Worm (Caenorhabditis elegans) whole organism, L2 larva: ENCODE measurements around the gene ncs-3.

Source experiments
- C34F6.9 ChIP-seq: fragments of 150-350 bp; optimal IDR thresholded peaks from 2 replicates; lab custom pipeline; 2014; ENCODE audit warnings: missing biosample characterization, missing genetic modification characterization
- F13H6.1 ChIP-seq: sonication (generic microtip); optimal IDR thresholded peaks from 2 replicates; lab custom pipeline; 2016; ENCODE audit warnings: missing genetic modification characterization, missing compliant biosample characterization
- R02D3.7 ChIP-seq: fragments of 150-350 bp; optimal IDR thresholded peaks from 2 replicates; lab custom pipeline; 2014; ENCODE audit warnings: missing biosample characterization, missing genetic modification characterization
- Y55F3AM.14 ChIP-seq: fragments of 200-800 bp; sonication (Bioruptor generic); optimal IDR thresholded peaks from 2 replicates; lab custom pipeline; 2018; ENCODE audit warnings: mild to moderate bottlenecking, missing genetic modification characterization, missing compliant biosample characterization
- ZK546.5 ChIP-seq: sonication (generic microtip); optimal IDR thresholded peaks from 2 replicates; lab custom pipeline; 2017; ENCODE audit warnings: missing biosample characterization, missing genetic modification characterization
- alr-1 ChIP-seq: fragments of 150-350 bp; optimal IDR thresholded peaks from 2 replicates; lab custom pipeline; 2014; ENCODE audit warnings: missing biosample characterization, missing genetic modification characterization
- ama-1 ChIP-seq: fragments of 150-350 bp; optimal IDR thresholded peaks from 2 replicates; lab custom pipeline; 2018; ENCODE audit warnings: inconsistent platforms
- blmp-1 ChIP-seq: sonication (generic microtip); optimal IDR thresholded peaks from 2 replicates; lab custom pipeline; 2017; ENCODE audit warnings: missing genetic modification characterization, mild to moderate bottlenecking, missing compliant biosample characterization, antibody characterized with exemption, moderate library complexity; ENCODE audit not compliant: insufficient read depth
- ceh-16 ChIP-seq: fragments of 150-350 bp; optimal IDR thresholded peaks from 2 replicates; lab custom pipeline; 2014; ENCODE audit warnings: missing biosample characterization, missing genetic modification characterization
- crh-2 ChIP-seq: sonication (generic microtip); optimal IDR thresholded peaks from 2 replicates; lab custom pipeline; 2017; ENCODE audit warnings: missing biosample characterization, missing genetic modification characterization
- dmd-4 ChIP-seq: sonication (generic microtip); optimal IDR thresholded peaks from 2 replicates; lab custom pipeline; 2017; ENCODE audit warnings: missing biosample characterization, missing genetic modification characterization
- elt-1 ChIP-seq: fragments of 150-350 bp; optimal IDR thresholded peaks from 2 replicates; lab custom pipeline; 2014; ENCODE audit warnings: missing biosample characterization, missing genetic modification characterization
- fos-1 ChIP-seq: fragments of 150-350 bp; optimal IDR thresholded peaks from 2 replicates; lab custom pipeline; 2014; ENCODE audit warnings: missing biosample characterization, missing genetic modification characterization
- gmeb-1 ChIP-seq: fragments of 150-350 bp; optimal IDR thresholded peaks from 2 replicates; lab custom pipeline; 2014; ENCODE audit warnings: missing biosample characterization, missing genetic modification characterization
- lin-11 ChIP-seq: fragments of 150-350 bp; sonication (generic microtip); optimal IDR thresholded peaks from 2 replicates; lab custom pipeline; 2014; ENCODE audit warnings: missing biosample characterization, missing genetic modification characterization, inconsistent platforms, mixed read lengths
- mab-5 ChIP-seq: fragments of 150-350 bp; optimal IDR thresholded peaks from 2 replicates; lab custom pipeline; 2014; ENCODE audit warnings: missing biosample characterization, missing genetic modification characterization
- mbf-1 ChIP-seq: sonication (generic microtip); optimal IDR thresholded peaks from 2 replicates; lab custom pipeline; 2017; ENCODE audit warnings: missing biosample characterization, missing genetic modification characterization
- mdl-1 ChIP-seq, 2 experiments: fragments of 150-350 bp in 1 of 2; sonication (generic microtip) in 1 of 2; optimal IDR thresholded peaks; 2 replicates each; lab custom pipeline; 2017; ENCODE audit warnings: missing biosample characterization in 2 of 2, missing genetic modification characterization in 2 of 2
- nhr-10 ChIP-seq: sonication (generic microtip); optimal IDR thresholded peaks from 2 replicates; lab custom pipeline; 2017; ENCODE audit warnings: missing biosample characterization, missing genetic modification characterization
- nhr-11 ChIP-seq: fragments of 150-350 bp; optimal IDR thresholded peaks from 2 replicates; lab custom pipeline; 2014; ENCODE audit warnings: missing biosample characterization, missing genetic modification characterization
- nhr-12 ChIP-seq: fragments of 150-350 bp; optimal IDR thresholded peaks from 2 replicates; lab custom pipeline; 2014; ENCODE audit warnings: missing biosample characterization, missing genetic modification characterization
- nhr-129 ChIP-seq: fragments of 150-350 bp; optimal IDR thresholded peaks from 2 replicates; lab custom pipeline; 2014; ENCODE audit warnings: missing biosample characterization, missing genetic modification characterization
- nhr-21 ChIP-seq: fragments of 150-350 bp; optimal IDR thresholded peaks from 2 replicates; lab custom pipeline; 2014; ENCODE audit warnings: missing biosample characterization, missing genetic modification characterization
- nhr-23 ChIP-seq: fragments of 150-350 bp; optimal IDR thresholded peaks from 2 replicates; lab custom pipeline; 2014; ENCODE audit warnings: missing biosample characterization, missing genetic modification reagents, missing genetic modification characterization
- nhr-237 ChIP-seq: fragments of 150-350 bp; optimal IDR thresholded peaks from 2 replicates; lab custom pipeline; 2014; ENCODE audit warnings: missing biosample characterization, missing genetic modification characterization
- nhr-25 ChIP-seq: fragments of 150-350 bp; sonication (generic microtip); optimal IDR thresholded peaks from 3 replicates; lab custom pipeline; 2014; ENCODE audit warnings: missing biosample characterization, missing genetic modification characterization
- nhr-6 ChIP-seq: fragments of 150-350 bp; optimal IDR thresholded peaks from 2 replicates; lab custom pipeline; 2014; ENCODE audit warnings: missing biosample characterization, missing genetic modification characterization
- nhr-77 ChIP-seq: fragments of 150-350 bp; optimal IDR thresholded peaks from 2 replicates; lab custom pipeline; 2014; ENCODE audit warnings: missing biosample characterization, missing genetic modification characterization
- peb-1 ChIP-seq: fragments of 150-350 bp; optimal IDR thresholded peaks from 2 replicates; lab custom pipeline; 2014; ENCODE audit warnings: missing biosample characterization, missing genetic modification characterization
- sem-4 ChIP-seq: fragments of 150-350 bp; optimal IDR thresholded peaks from 2 replicates; lab custom pipeline; 2014; ENCODE audit warnings: missing biosample characterization, missing genetic modification reagents, missing genetic modification characterization
- skn-1 ChIP-seq: sonication (generic microtip); optimal IDR thresholded peaks from 2 replicates; lab custom pipeline; 2017; ENCODE audit warnings: missing biosample characterization, missing genetic modification characterization
- sma-3 ChIP-seq: sonication (generic microtip); optimal IDR thresholded peaks from 2 replicates; lab custom pipeline; 2016; ENCODE audit warnings: missing genetic modification reagents, missing genetic modification characterization, missing compliant biosample characterization
- sma-9 ChIP-seq, 2 experiments: fragments of 150-350 bp in 1 of 2; sonication (generic microtip) in 1 of 2; optimal IDR thresholded peaks; 2 replicates each; lab custom pipeline; 2014 to 2016; ENCODE audit warnings: missing genetic modification characterization in 2 of 2, mild to moderate bottlenecking in 1 of 2, missing biosample characterization in 1 of 2, missing compliant biosample characterization in 1 of 2, missing genetic modification reagents in 1 of 2, moderate library complexity in 1 of 2
- snpc-4 ChIP-seq: fragments of 150-350 bp; optimal IDR thresholded peaks from 2 replicates; lab custom pipeline; 2014; ENCODE audit warnings: missing biosample characterization, missing genetic modification characterization
- unc-39 ChIP-seq: fragments of 150-350 bp; optimal IDR thresholded peaks from 2 replicates; lab custom pipeline; 2014; ENCODE audit warnings: missing biosample characterization, missing genetic modification characterization
- unc-55 ChIP-seq: fragments of 150-350 bp; sonication (generic microtip); optimal IDR thresholded peaks from 3 replicates; lab custom pipeline; 2014; ENCODE audit warnings: missing biosample characterization, missing genetic modification reagents, missing genetic modification characterization
- zag-1 ChIP-seq: fragments of 150-350 bp; optimal IDR thresholded peaks from 2 replicates; lab custom pipeline; 2014; ENCODE audit warnings: missing biosample characterization, missing genetic modification characterization

ncs-3 gene

DNA sequence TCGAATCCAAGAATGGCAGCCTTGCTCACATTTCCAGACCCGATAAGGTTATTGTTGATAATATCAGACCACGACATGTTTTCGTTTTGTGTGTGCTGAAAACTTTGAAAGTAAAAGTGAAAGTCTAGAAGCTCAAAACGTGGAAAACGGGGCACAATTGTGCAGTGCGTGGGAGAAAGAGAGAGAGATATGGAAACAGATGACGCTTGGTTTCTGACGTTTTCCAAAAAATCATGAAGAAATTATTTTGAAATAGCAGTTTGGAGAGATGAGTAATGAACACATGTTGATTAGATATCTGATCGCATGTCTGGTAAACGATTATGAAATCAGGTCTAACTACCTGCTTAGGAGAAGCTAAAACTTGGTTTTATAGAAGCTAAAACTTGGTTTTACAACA is 26.7 kb downstream of the ncs-3 start, which contains the start of gene pfn-3:
Gene pfn-3 (minus strand): TSS at position 101 of the 400 bp plus-strand sequence.
- peak; percentile 48 for TF ChIP-seq nhr-129 (tag; lab: Kevin White, UChicago)
- TF ChIP-seq ceh-16 (tag; lab: Kevin White, UChicago): no peak
- TF ChIP-seq sma-9 (GFP tag; optimal IDR thresholded peaks at IDR 0.05; lab: Kevin White, UChicago): peak; percentile 50
- TF ChIP-seq sma-9 (tag; optimal IDR thresholded peaks at IDR 0.05; lab: Kevin White, UChicago): no peak
- peak; percentile 9 for TF ChIP-seq C34F6.9 (tag; lab: Kevin White, UChicago)
- TF ChIP-seq, all 48 proteins: peak for 3

DNA sequence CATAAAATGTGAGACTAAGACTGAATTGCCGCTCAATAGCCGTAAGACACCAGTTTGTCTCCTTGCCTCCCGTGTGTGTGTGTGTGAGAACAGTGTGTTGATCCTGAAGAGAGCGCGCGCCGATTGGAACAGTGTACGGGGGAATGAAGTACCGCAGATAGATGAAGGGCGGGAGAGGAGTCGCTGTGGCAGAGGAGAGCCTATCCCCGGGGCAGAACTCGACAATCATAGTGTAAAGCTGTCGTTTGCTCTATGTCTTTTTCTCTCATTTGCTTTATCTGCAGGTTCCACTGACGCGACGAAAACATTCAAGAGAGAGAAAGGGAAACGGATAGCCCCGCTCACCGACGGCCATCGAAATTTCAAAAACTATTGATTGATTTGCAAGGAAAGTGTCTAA is 28.0 kb downstream of the ncs-3 start:
- TF ChIP-seq dmd-4 (tag; lab: Kevin White, UChicago): no peak
- no peak for TF ChIP-seq nhr-11 (tag; lab: Kevin White, UChicago)
- no peak for TF ChIP-seq fos-1 (tag; lab: Kevin White, UChicago)
- no peak for TF ChIP-seq peb-1 (tag; lab: Kevin White, UChicago)
- TF ChIP-seq nhr-6 (tag; lab: Kevin White, UChicago): no peak
- TF ChIP-seq skn-1: no peak
- TF ChIP-seq mab-5 (tag; lab: Kevin White, UChicago): no peak
- peak; percentile 6 for TF ChIP-seq C34F6.9 (tag; lab: Kevin White, UChicago)
- no peak for TF ChIP-seq sem-4
- TF ChIP-seq F13H6.1 (tag; lab: Kevin White, UChicago): peak; percentile 71
- TF ChIP-seq mbf-1 (tag; lab: Kevin White, UChicago): no peak
- no peak for TF ChIP-seq elt-1 (tag; lab: Kevin White, UChicago)
- no peak for TF ChIP-seq crh-2
- no peak for TF ChIP-seq R02D3.7
- no peak for TF ChIP-seq nhr-25
- no peak for TF ChIP-seq alr-1 (tag; lab: Kevin White, UChicago)
- no peak for TF ChIP-seq sma-3 (GFP tag; lab: Kevin White, UChicago)
- TF ChIP-seq snpc-4: no peak
- TF ChIP-seq unc-39: no peak
- no peak for TF ChIP-seq nhr-10 (tag; lab: Kevin White, UChicago)
- TF ChIP-seq sma-9 (GFP tag; optimal IDR thresholded peaks at IDR 0.05; lab: Kevin White, UChicago): peak; percentile 48
- no peak for TF ChIP-seq sma-9 (tag; optimal IDR thresholded peaks at IDR 0.05; lab: Kevin White, UChicago)

DNA sequence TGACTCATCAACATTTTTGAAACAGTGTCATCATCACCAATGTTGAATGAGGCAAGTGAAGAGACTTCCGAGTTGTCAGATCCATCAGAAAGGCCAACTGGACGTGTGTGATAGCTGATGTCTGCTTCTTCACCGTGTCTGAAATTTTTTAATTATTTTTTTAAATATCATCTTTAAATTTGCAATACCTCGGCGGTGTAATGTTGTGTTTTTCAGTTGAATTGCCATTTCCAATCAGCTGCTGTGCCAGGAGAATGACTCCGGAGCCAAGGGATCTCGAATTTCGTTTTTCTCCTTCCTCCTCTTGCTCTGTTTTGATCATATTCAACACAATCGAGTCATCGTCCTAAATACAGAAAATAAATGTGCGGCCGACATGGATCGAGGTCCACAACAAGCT is 31.1 kb downstream of the ncs-3 start:
- no peak for TF ChIP-seq F13H6.1 (tag; lab: Kevin White, UChicago)
- no peak for TF ChIP-seq ama-1 (lab: Kevin White, UChicago)
- TF ChIP-seq Y55F3AM.14 (GFP tag; lab: Kevin White, UChicago): no peak
- no peak for TF ChIP-seq nhr-237
- TF ChIP-seq nhr-129 (tag; lab: Kevin White, UChicago): no peak
- TF ChIP-seq unc-55: no peak
- no peak for TF ChIP-seq crh-2
- TF ChIP-seq gmeb-1 (tag; lab: Kevin White, UChicago): no peak
- no peak for TF ChIP-seq nhr-11 (tag; lab: Kevin White, UChicago)
- TF ChIP-seq nhr-10 (tag; lab: Kevin White, UChicago): no peak
- TF ChIP-seq nhr-21 (tag; lab: Kevin White, UChicago): no peak
- TF ChIP-seq blmp-1 (tag; lab: Kevin White, UChicago): no peak
- no peak for TF ChIP-seq mab-5 (tag; lab: Kevin White, UChicago)
- no peak for TF ChIP-seq C34F6.9 (tag; lab: Kevin White, UChicago)
- no peak for TF ChIP-seq fos-1 (tag; lab: Kevin White, UChicago)
- TF ChIP-seq nhr-12 (tag; lab: Kevin White, UChicago): no peak

DNA sequence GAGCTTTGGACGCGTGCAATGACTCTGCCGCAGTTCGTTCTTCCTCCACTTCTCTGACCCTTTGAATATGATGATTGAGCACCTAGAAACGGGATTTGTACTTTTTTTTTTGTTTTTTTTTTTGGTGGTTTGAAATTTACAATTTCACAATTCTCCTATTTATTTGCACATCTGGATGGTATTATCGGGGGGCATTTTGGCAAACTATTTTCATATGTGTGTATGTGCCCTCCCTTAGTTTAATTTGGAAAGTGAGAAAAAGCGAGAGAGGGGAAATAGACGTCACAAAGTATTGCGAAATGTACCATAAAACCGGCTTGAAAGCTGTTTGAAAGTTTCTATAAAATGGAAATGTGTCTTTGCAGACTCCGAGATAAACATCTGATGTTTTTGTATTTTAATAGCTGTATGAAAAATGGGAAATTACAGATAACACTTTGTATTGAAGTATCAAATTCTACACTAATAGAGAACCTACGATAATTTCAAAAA is 32.6 kb downstream of the ncs-3 start:
- TF ChIP-seq mab-5 (tag; lab: Kevin White, UChicago) (no peak), unc-55 (peak; percentile 9), zag-1 (tag; lab: Kevin White, UChicago) (no peak), sem-4 (peak; percentile 13), fos-1 (tag; lab: Kevin White, UChicago) (no peak), nhr-237 (no peak), gmeb-1 (tag; lab: Kevin White, UChicago) (no peak), crh-2 (no peak), nhr-11 (tag; lab: Kevin White, UChicago) (no peak), nhr-23 (tag; lab: Kevin White, UChicago) (no peak), lin-11 (tag; lab: Kevin White, UChicago) (no peak), sma-9 (GFP tag; optimal IDR thresholded peaks at IDR 0.05; lab: Kevin White, UChicago) (peak; percentile 6), sma-9 (tag; optimal IDR thresholded peaks at IDR 0.05; lab: Kevin White, UChicago) (no peak), mbf-1 (tag; lab: Kevin White, UChicago) (no peak), blmp-1 (tag; lab: Kevin White, UChicago) (no peak), ZK546.5 (tag; lab: Kevin White, UChicago) (no peak), mdl-1 (tag; optimal IDR thresholded peaks at IDR 0.05; lab: Kevin White, UChicago) (no peak), nhr-25 (peak; percentile 57), nhr-77 (tag; lab: Kevin White, UChicago) (no peak), Y55F3AM.14 (GFP tag; lab: Kevin White, UChicago) (no peak)
